Fruit fly (Drosophila melanogaster) whole organism, embryonic: Measurements from ENCODE around the gene CG12477.

Experiments
- CG10979 ChIP-seq: fragments of 200-800 bp; sonication (Bioruptor generic); optimal IDR thresholded peaks from 2 replicates; lab custom pipeline; 2018; ENCODE audit warnings: missing biosample characterization, mild to moderate bottlenecking, missing genetic modification characterization, moderate library complexity
- CG42726 ChIP-seq: fragments of 200-800 bp; sonication (Bioruptor generic); IDR thresholded peaks from 2 replicates; pipeline ENCODE4 v1.3.6; 2022; ENCODE audit warnings: missing biosample characterization, missing genetic modification characterization; ENCODE audit not compliant: partially characterized antibody
- Lim3 ChIP-seq: fragments of 200-800 bp; sonication (Bioruptor generic); IDR thresholded peaks from 2 replicates; pipeline ENCODE4 v1.3.6; 2022; ENCODE audit warnings: missing biosample characterization, missing genetic modification characterization
- NC2β ChIP-seq: fragments of 200-800 bp; sonication (Bioruptor generic); optimal IDR thresholded peaks from 2 replicates; lab custom pipeline; 2016; ENCODE audit warnings: missing biosample characterization, missing genetic modification characterization
- Usf ChIP-seq: fragments of 200-800 bp; sonication (Bioruptor generic); optimal IDR thresholded peaks from 2 replicates; lab custom pipeline; 2017; ENCODE audit warnings: missing genotype, missing biosample characterization, missing genetic modification characterization
- bcd ChIP-seq: fragments of 200-800 bp; sonication (Bioruptor generic); optimal IDR thresholded peaks from 2 replicates; lab custom pipeline; 2017; ENCODE audit warnings: missing biosample characterization, mild to moderate bottlenecking, missing genetic modification characterization
- usp ChIP-seq: fragments of >200 bp; optimal IDR thresholded peaks from 2 replicates; lab custom pipeline; 2017; ENCODE audit warnings: missing biosample characterization, missing genetic modification characterization

- TF ChIP-seq Usf (GFP tag; lab: Kevin White, UChicago) (no peak), Lim3 (GFP tag; lab: Robert Waterston, UW) (no peak), usp (no peak), NC2β (peak; percentile 3), bcd (GFP tag; lab: Kevin White, UChicago) (no peak), CG10979 (tag; lab: Kevin White, UChicago) (no peak), CG42726 (no peak)
These were observed 50.9 kb downstream of the CG12477 start for dm6 chr3L:18672203-18672602.
